Worm (Caenorhabditis elegans): ENCODE data around the gene glb-12.

The glb-12 gene

ce11 chrII:10706038-10706437, 25.4 kb downstream of the glb-12 start (continued):
- TF ChIP-seq nhr-90 (tag; optimal IDR thresholded peaks at IDR 0.05; ENCODE audit: poor library complexity) = no peak
- TF ChIP-seq hlh-17 (GFP tag; optimal IDR thresholded peaks at IDR 0.05; ENCODE audit: borderline replicate concordance) = no peak
- TF ChIP-seq unc-62 (GFP tag; optimal IDR thresholded peaks at IDR 0.05) = no peak
- peak in 2 of 6 experiments; percentile 17 to 26 for TF ChIP-seq elt-3 (tag; optimal IDR thresholded peaks at IDR 0.05)
- no peak for TF ChIP-seq fos-1 (tag; optimal IDR thresholded peaks at IDR 0.05)
- no peak for TF ChIP-seq nhr-77 (tag; optimal IDR thresholded peaks at IDR 0.05)
- no peak for TF ChIP-seq ztf-4 (tag; optimal IDR thresholded peaks at IDR 0.05)
- no peak for TF ChIP-seq sox-4 (tag; optimal IDR thresholded peaks at IDR 0.05)
- no peak for TF ChIP-seq tlp-1 (tag; optimal IDR thresholded peaks at IDR 0.05)
- no peak for TF ChIP-seq nhr-12 (tag; optimal IDR thresholded peaks at IDR 0.05)
- no peak for TF ChIP-seq C04F5.9 (tag; optimal IDR thresholded peaks at IDR 0.05)
- no peak for TF ChIP-seq ces-1 (GFP tag; optimal IDR thresholded peaks at IDR 0.05)
- no peak for TF ChIP-seq pax-3 (tag; optimal IDR thresholded peaks at IDR 0.05)
- peak in 1 of 2 experiments; percentile 8 for TF ChIP-seq lsy-2 (tag; optimal IDR thresholded peaks at IDR 0.05)
- no peak for TF ChIP-seq nhr-76 (tag; optimal IDR thresholded peaks at IDR 0.05)
- no peak for TF ChIP-seq aha-1 (tag; optimal IDR thresholded peaks at IDR 0.05)
- no peak for TF ChIP-seq mab-9 (GFP tag; IDR thresholded peaks at IDR 0.05)

- TF ChIP-seq ztf-11 (tag; optimal IDR thresholded peaks at IDR 0.05) (no peak), nhr-77 (tag; optimal IDR thresholded peaks at IDR 0.05) (no peak), nhr-85 (tag) (peak; percentile 0)
These were observed 26.0 kb downstream of the glb-12 start for ce11 chrII:10705347-10705996.

DNA sequence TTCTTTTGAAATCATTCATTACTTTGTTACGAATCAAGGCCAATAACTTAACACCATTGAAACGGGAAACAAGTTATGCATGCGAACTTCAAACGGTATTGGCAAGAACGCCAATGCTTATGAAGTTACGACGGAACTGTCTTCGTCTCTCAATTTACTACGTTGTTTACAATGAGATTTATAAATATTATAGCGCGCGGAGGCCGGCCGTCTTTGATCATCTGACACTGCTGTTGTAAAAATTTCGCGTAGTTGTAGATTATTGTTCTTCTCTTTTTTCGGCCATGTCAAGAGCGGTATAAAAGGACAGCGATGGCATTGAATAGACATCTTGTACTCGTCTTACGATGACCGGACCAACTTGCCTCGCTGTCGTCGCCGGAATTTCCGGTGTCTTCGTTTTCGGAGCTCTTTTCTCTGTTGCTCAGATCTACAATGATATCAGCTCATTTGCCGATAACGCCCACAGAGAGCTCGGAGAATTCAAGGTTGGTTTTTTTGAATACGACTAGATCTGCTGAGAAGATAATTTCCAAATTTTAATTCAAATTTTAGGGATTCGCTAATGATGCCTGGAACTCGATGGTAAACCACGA, 26.8 kb downstream of the glb-12 start, which contains the start of gene col-39:
col-39 (plus strand) TSS at position 342 of the 596 bp plus-strand sequence.
- no peak for TF ChIP-seq mab-9 (GFP tag; IDR thresholded peaks at IDR 0.05)
- no peak for TF ChIP-seq egl-13 (tag; optimal IDR thresholded peaks at IDR 0.05)
- no peak for TF ChIP-seq ces-1 (GFP tag; optimal IDR thresholded peaks at IDR 0.05)
- TF ChIP-seq irx-1 (tag; optimal IDR thresholded peaks at IDR 0.05) = no peak
- TF ChIP-seq lin-14 (GFP tag; optimal IDR thresholded peaks at IDR 0.05) = peak; percentile 54
- TF ChIP-seq lin-15B (tag; optimal IDR thresholded peaks at IDR 0.05) = no peak
- peak; percentile 33 for TF ChIP-seq nhr-20 (tag; optimal IDR thresholded peaks at IDR 0.05)
- TF ChIP-seq hlh-17 (GFP tag; optimal IDR thresholded peaks at IDR 0.05; ENCODE audit: borderline replicate concordance) = no peak
- peak; percentile 79 for TF ChIP-seq nhr-85 (tag)
- TF ChIP-seq unc-86 (tag; optimal IDR thresholded peaks at IDR 0.05) = no peak
- no peak for TF ChIP-seq nhr-84 (tag; optimal IDR thresholded peaks at IDR 0.05)
- TF ChIP-seq snu-23 (GFP tag; optimal IDR thresholded peaks at IDR 0.05) = peak; percentile 11
- no peak for TF ChIP-seq ceh-63 (GFP tag; optimal IDR thresholded peaks at IDR 0.05)

- TF ChIP-seq nhr-20 (tag; optimal IDR thresholded peaks at IDR 0.05) (peak; percentile 37), nhr-85 (tag) (peak; percentile 76), lin-14 (GFP tag; optimal IDR thresholded peaks at IDR 0.05) (peak; percentile 26), zip-4 (GFP tag; optimal IDR thresholded peaks at IDR 0.05) (no peak)
These were observed 27.7 kb downstream of the glb-12 start, which contains the start of gene col-79 for ce11 chrII:10703594-10704384. Gene col-79 (plus strand): TSS chrII:10703613.

- TF ChIP-seq nhr-237 (tag; optimal IDR thresholded peaks at IDR 0.05) (no peak), tbx-2 (tag; optimal IDR thresholded peaks at IDR 0.05) (no peak), lin-14 (GFP tag; optimal IDR thresholded peaks at IDR 0.05) (peak; percentile 1), fkh-8 (tag; optimal IDR thresholded peaks at IDR 0.05) (no peak), pax-3 (tag; optimal IDR thresholded peaks at IDR 0.05) (no peak), ztf-11 (tag; optimal IDR thresholded peaks at IDR 0.05) (no peak)
These were observed 35.4 kb downstream of the glb-12 start for ce11 chrII:10696060-10696459.

Measured in whole organism, L1 larva.